Fruit fly (Drosophila melanogaster) whole organism, wandering third instar larva: ENCODE measurements around the gene Mgat4b.

Source experiments
- Abd-B ChIP-seq: fragments of >200 bp; optimal IDR thresholded peaks from 2 replicates; lab custom pipeline; 2017; ENCODE audit warnings: missing biosample characterization, missing genetic modification characterization
- CG32264 ChIP-seq: fragments of 200-800 bp; sonication (Bioruptor generic); optimal IDR thresholded peaks from 2 replicates; lab custom pipeline; 2016; ENCODE audit warnings: missing biosample characterization, missing genetic modification characterization
- CG9705 ChIP-seq: fragments of 200-800 bp; sonication (Bioruptor generic); optimal IDR thresholded peaks from 2 replicates; lab custom pipeline; 2018; ENCODE audit warnings: missing biosample characterization, mild to moderate bottlenecking, missing genetic modification characterization
- CrebA ChIP-seq: fragments of 200-800 bp; sonication (Bioruptor generic); optimal IDR thresholded peaks from 2 replicates; lab custom pipeline; 2016; ENCODE audit warnings: missing biosample characterization, mild to moderate bottlenecking, missing genetic modification characterization, borderline replicate concordance
- Dfd ChIP-seq: fragments of >200 bp; optimal IDR thresholded peaks from 2 replicates; lab custom pipeline; 2017; ENCODE audit warnings: missing biosample characterization, missing genetic modification characterization
- Dif ChIP-seq: fragments of 200-275, 200-300 bp; sonication (Bioruptor generic); optimal IDR thresholded peaks from 2 replicates; lab custom pipeline; 2018; ENCODE audit warnings: missing biosample characterization, missing genetic modification characterization; ENCODE audit not compliant: partially characterized antibody
- GATAd ChIP-seq: sonication (Bioruptor generic); optimal IDR thresholded peaks from 2 replicates; lab custom pipeline; 2016; ENCODE audit warnings: missing biosample characterization, missing genetic modification characterization
- HLH106 ChIP-seq: fragments of 200-800 bp; optimal IDR thresholded peaks from 3 replicates; lab custom pipeline; 2019; ENCODE audit warnings: missing biosample characterization, mild to moderate bottlenecking, missing genetic modification characterization, moderate library complexity
- Hnf4 ChIP-seq: fragments of 200-800 bp; sonication (Bioruptor generic); optimal IDR thresholded peaks from 2 replicates; lab custom pipeline; 2016; ENCODE audit warnings: missing biosample characterization, mild to moderate bottlenecking, missing genetic modification characterization
- Hr78 ChIP-seq: fragments of >200 bp; optimal IDR thresholded peaks from 2 replicates; lab custom pipeline; 2017; ENCODE audit warnings: missing biosample characterization, missing genetic modification characterization
- Hr83 ChIP-seq: fragments of 200-300 bp; sonication (Bioruptor generic); optimal IDR thresholded peaks from 2 replicates; lab custom pipeline; 2016; ENCODE audit warnings: missing biosample characterization, mild to moderate bottlenecking, missing genetic modification characterization, moderate library complexity; ENCODE audit not compliant: poor library complexity, severe bottlenecking
- Jra ChIP-seq: sonication (Bioruptor generic); optimal IDR thresholded peaks from 2 replicates; lab custom pipeline; 2016; ENCODE audit warnings: missing biosample characterization, missing genetic modification characterization
- Mio ChIP-seq: sonication (Bioruptor generic); optimal IDR thresholded peaks from 2 replicates; lab custom pipeline; 2016; ENCODE audit warnings: missing biosample characterization, missing genetic modification characterization
- Myc ChIP-seq: fragments of >200 bp; optimal IDR thresholded peaks from 2 replicates; lab custom pipeline; 2017
- N ChIP-seq: fragments of >200 bp; optimal IDR thresholded peaks from 2 replicates; lab custom pipeline; 2018; ENCODE audit warnings: missing biosample characterization, missing external identifiers, missing genetic modification characterization
- OdsH ChIP-seq: fragments of 200-800 bp; sonication (Bioruptor generic); optimal IDR thresholded peaks from 2 replicates; lab custom pipeline; 2016; ENCODE audit warnings: missing biosample characterization, mild to moderate bottlenecking, missing genetic modification characterization
- Rel ChIP-seq, 2 experiments: fragments of 200-800 bp; sonication (Bioruptor generic) in 1 of 2; optimal IDR thresholded peaks; 2 replicates in 1 of 2; 3 replicates in 1 of 2; lab custom pipeline; 2016 to 2019; ENCODE audit warnings: mild to moderate bottlenecking in 2 of 2, missing biosample characterization in 2 of 2, missing genetic modification characterization in 2 of 2, moderate library complexity in 1 of 2
- Sp1 ChIP-seq: fragments of 200-800 bp; sonication (Bioruptor generic); optimal IDR thresholded peaks from 3 replicates; lab custom pipeline; 2019; ENCODE audit warnings: missing biosample characterization, mild to moderate bottlenecking, missing genetic modification characterization, moderate library complexity
- Vsx2 ChIP-seq: fragments of 200-300, 225-300 bp; sonication (Bioruptor generic); optimal IDR thresholded peaks from 2 replicates; lab custom pipeline; 2018; ENCODE audit warnings: missing biosample characterization, missing genetic modification characterization; ENCODE audit not compliant: partially characterized antibody
- br ChIP-seq: fragments of 200-800 bp; sonication (Bioruptor generic); optimal IDR thresholded peaks from 2 replicates; lab custom pipeline; 2016; ENCODE audit warnings: missing biosample characterization, missing genetic modification characterization
- brk ChIP-seq: fragments of 200-800 bp; sonication (Bioruptor generic); optimal IDR thresholded peaks from 2 replicates; lab custom pipeline; 2016; ENCODE audit warnings: missing biosample characterization, mild to moderate bottlenecking, missing genetic modification characterization
- dl ChIP-seq, 2 experiments: fragments of 175-275, 200-275 bp in 1 of 2; fragments of 200-275 bp in 1 of 2; sonication (Bioruptor generic); optimal IDR thresholded peaks; lab custom pipeline; 2018; ENCODE audit warnings: mild to moderate bottlenecking in 2 of 2, missing biosample characterization in 2 of 2, missing genetic modification characterization in 2 of 2, moderate library complexity in 2 of 2; ENCODE audit not compliant: partially characterized antibody in 2 of 2, insufficient read depth in 1 of 2
- dmrt93B ChIP-seq: fragments of 200-800 bp; sonication (Bioruptor generic); optimal IDR thresholded peaks from 2 replicates; lab custom pipeline; 2018; ENCODE audit warnings: missing biosample characterization, mild to moderate bottlenecking, missing genetic modification characterization
- dsf ChIP-seq: sonication (Bioruptor generic); optimal IDR thresholded peaks from 2 replicates; lab custom pipeline; 2016; ENCODE audit warnings: missing biosample characterization, missing genetic modification characterization, borderline replicate concordance
- ey ChIP-seq: fragments of 200-800 bp; sonication (Bioruptor generic); optimal IDR thresholded peaks from 2 replicates; lab custom pipeline; 2016; ENCODE audit warnings: missing biosample characterization, missing genetic modification characterization
- foxo ChIP-seq, 2 experiments: fragments of 200-800 bp; sonication (Bioruptor generic); optimal IDR thresholded peaks; 2 replicates in 1 of 2; 3 replicates in 1 of 2; lab custom pipeline; 2016 to 2017; ENCODE audit warnings: missing biosample characterization in 2 of 2, missing genetic modification characterization in 2 of 2
- fru ChIP-seq: fragments of 200-800 bp; sonication (Bioruptor generic); optimal IDR thresholded peaks from 3 replicates; lab custom pipeline; 2016; ENCODE audit warnings: missing biosample characterization, mild to moderate bottlenecking, missing genetic modification characterization
- h ChIP-seq: fragments of 200-800 bp; sonication (Bioruptor generic); optimal IDR thresholded peaks from 3 replicates; lab custom pipeline; 2016; ENCODE audit warnings: missing biosample characterization, mild to moderate bottlenecking, missing genetic modification characterization
- jim ChIP-seq: fragments of 175-275, 200-325 bp; sonication (Bioruptor generic); optimal IDR thresholded peaks from 2 replicates; lab custom pipeline; 2016; ENCODE audit warnings: missing biosample characterization, mild to moderate bottlenecking, missing genetic modification characterization
- lola ChIP-seq: fragments of >200 bp; optimal IDR thresholded peaks from 2 replicates; lab custom pipeline; 2017; ENCODE audit warnings: missing biosample characterization, missing genetic modification characterization
- pan ChIP-seq: fragments of >200 bp; optimal IDR thresholded peaks from 2 replicates; lab custom pipeline; 2017
- psq ChIP-seq: fragments of 200-800 bp; sonication (Bioruptor generic); optimal IDR thresholded peaks from 3 replicates; lab custom pipeline; 2017; ENCODE audit warnings: missing biosample characterization, mild to moderate bottlenecking, missing genetic modification characterization, moderate library complexity
- rgr ChIP-seq: fragments of 200-800 bp; sonication (Bioruptor generic); optimal IDR thresholded peaks from 3 replicates; lab custom pipeline; 2016; ENCODE audit warnings: missing biosample characterization, mild to moderate bottlenecking, missing genetic modification characterization
- sage ChIP-seq: fragments of 200-800 bp; sonication (Bioruptor generic); optimal IDR thresholded peaks from 2 replicates; lab custom pipeline; 2016; ENCODE audit warnings: missing biosample characterization, mild to moderate bottlenecking, missing genetic modification characterization
- sv ChIP-seq: fragments of 200-800 bp; sonication (Bioruptor generic); optimal IDR thresholded peaks from 3 replicates; lab custom pipeline; 2016; ENCODE audit warnings: missing biosample characterization, missing genetic modification characterization
- tai ChIP-seq: sonication (Bioruptor generic); optimal IDR thresholded peaks from 2 replicates; lab custom pipeline; 2016; ENCODE audit warnings: missing biosample characterization, missing genetic modification characterization
- usp ChIP-seq: fragments of >200 bp; optimal IDR thresholded peaks from 2 replicates; lab custom pipeline; 2017; ENCODE audit warnings: missing biosample characterization, missing genetic modification characterization
- woc ChIP-seq: sonication (Bioruptor generic); optimal IDR thresholded peaks from 2 replicates; lab custom pipeline; 2016; ENCODE audit warnings: missing biosample characterization, mild to moderate bottlenecking, missing genetic modification characterization

Gene Mgat4b

dm6 chr3L:14785492-14785916 lies 16.4 kb upstream of the Mgat4b start:
- peak; percentile 70 for TF ChIP-seq ey (GFP tag; lab: Kevin White, UChicago)
- no peak for TF ChIP-seq jim (GFP tag; lab: Kevin White, UChicago)
- no peak for TF ChIP-seq Dfd (GFP tag; lab: Kevin White, UChicago)
- peak; percentile 23 for TF ChIP-seq dmrt93B
- no peak for TF ChIP-seq usp (GFP tag; lab: Kevin White, UChicago)
- TF ChIP-seq psq (GFP tag; lab: Kevin White, UChicago), result no peak
- TF ChIP-seq Vsx2, result no peak
- no peak for TF ChIP-seq sage (GFP tag; lab: Kevin White, UChicago)
- peak; percentile 38 for TF ChIP-seq woc (GFP tag; lab: Kevin White, UChicago)
- TF ChIP-seq Rel (GFP tag; optimal IDR thresholded peaks at IDR 0.05; lab: Kevin White, UChicago), result no peak
- peak; percentile 83 for TF ChIP-seq Rel (tag; optimal IDR thresholded peaks at IDR 0.05; lab: Kevin White, UChicago)
- TF ChIP-seq N (GFP tag; lab: Kevin White, UChicago), result no peak
- TF ChIP-seq Hnf4 (GFP tag; lab: Kevin White, UChicago), result peak; percentile 57
- TF ChIP-seq dsf, result no peak
- no peak for TF ChIP-seq CG9705 (GFP tag; lab: Kevin White, UChicago)
- TF ChIP-seq tai (GFP tag; lab: Kevin White, UChicago), result no peak
- peak; percentile 62 for TF ChIP-seq br (GFP tag; lab: Kevin White, UChicago)
- TF ChIP-seq dl (GFP tag; optimal IDR thresholded peaks at IDR 0.05; lab: Kevin White, UChicago; ENCODE audit: insufficient read depth in 1 of 2, partially characterized antibody in 2 of 2), result peak; percentile 19 to 66
- TF ChIP-seq lola (GFP tag; lab: Kevin White, UChicago), result peak; percentile 66
- TF ChIP-seq pan, result no peak
- TF ChIP-seq Hr83 (GFP tag; lab: Kevin White, UChicago), result peak; percentile 59
- TF ChIP-seq Dif (GFP tag; lab: Kevin White, UChicago), result peak; percentile 12
- TF ChIP-seq CrebA (GFP tag; lab: Kevin White, UChicago), result no peak
- TF ChIP-seq OdsH (GFP tag; lab: Kevin White, UChicago), result peak; percentile 65
- no peak for TF ChIP-seq Sp1
- peak; percentile 64 for TF ChIP-seq HLH106
- TF ChIP-seq GATAd (GFP tag; lab: Kevin White, UChicago), result no peak
- no peak for TF ChIP-seq Mio (GFP tag; lab: Kevin White, UChicago)
- TF ChIP-seq rgr (GFP tag; lab: Kevin White, UChicago), result peak; percentile 63
- no peak for TF ChIP-seq Myc (lab: Kevin White, UChicago)
- TF ChIP-seq sv (GFP tag; lab: Kevin White, UChicago), result no peak
- TF ChIP-seq h (GFP tag; lab: Kevin White, UChicago), result peak; percentile 74
- no peak for TF ChIP-seq Jra (GFP tag; lab: Kevin White, UChicago)
- no peak for TF ChIP-seq brk (GFP tag; lab: Kevin White, UChicago)
- no peak for TF ChIP-seq CG32264
- TF ChIP-seq foxo (GFP tag; optimal IDR thresholded peaks at IDR 0.05; lab: Kevin White, UChicago), result peak in 1 of 2 experiments; percentile 60
- no peak for TF ChIP-seq Abd-B
- peak; percentile 41 for TF ChIP-seq fru (GFP tag; lab: Kevin White, UChicago)
- TF ChIP-seq Hr78 (GFP tag; lab: Kevin White, UChicago), result no peak

- TF ChIP-seq dl (GFP tag; optimal IDR thresholded peaks at IDR 0.05; lab: Kevin White, UChicago; ENCODE audit: insufficient read depth in 1 of 2, partially characterized antibody in 2 of 2) (no peak), jim (GFP tag; lab: Kevin White, UChicago) (no peak), tai (GFP tag; lab: Kevin White, UChicago) (no peak), Sp1 (peak; percentile 79), woc (GFP tag; lab: Kevin White, UChicago) (peak; percentile 28), Mio (GFP tag; lab: Kevin White, UChicago) (no peak), CG9705 (GFP tag; lab: Kevin White, UChicago) (peak; percentile 27), HLH106 (peak; percentile 73), CrebA (GFP tag; lab: Kevin White, UChicago) (no peak), ey (GFP tag; lab: Kevin White, UChicago) (peak; percentile 70), N (GFP tag; lab: Kevin White, UChicago) (no peak), fru (GFP tag; lab: Kevin White, UChicago) (peak; percentile 75), h (GFP tag; lab: Kevin White, UChicago) (peak; percentile 75), Dif (GFP tag; lab: Kevin White, UChicago) (no peak), sv (GFP tag; lab: Kevin White, UChicago) (peak; percentile 96), OdsH (GFP tag; lab: Kevin White, UChicago) (peak; percentile 67), Jra (GFP tag; lab: Kevin White, UChicago) (no peak), brk (GFP tag; lab: Kevin White, UChicago) (peak; percentile 48), sage (GFP tag; lab: Kevin White, UChicago) (peak; percentile 1), br (GFP tag; lab: Kevin White, UChicago) (peak; percentile 67), Hnf4 (GFP tag; lab: Kevin White, UChicago) (peak; percentile 42), CG32264 (no peak), Myc (lab: Kevin White, UChicago) (no peak), psq (GFP tag; lab: Kevin White, UChicago) (peak; percentile 62), Dfd (GFP tag; lab: Kevin White, UChicago) (peak; percentile 48), foxo (GFP tag; optimal IDR thresholded peaks at IDR 0.05; lab: Kevin White, UChicago) (peak in 1 of 2 experiments; percentile 63), Hr78 (GFP tag; lab: Kevin White, UChicago) (no peak), dsf (no peak), GATAd (GFP tag; lab: Kevin White, UChicago) (no peak), pan (no peak), Vsx2 (no peak), lola (GFP tag; lab: Kevin White, UChicago) (no peak), Rel (GFP tag; optimal IDR thresholded peaks at IDR 0.05; lab: Kevin White, UChicago) (no peak), Rel (tag; optimal IDR thresholded peaks at IDR 0.05; lab: Kevin White, UChicago) (no peak), usp (GFP tag; lab: Kevin White, UChicago) (no peak), dmrt93B (peak; percentile 69), rgr (GFP tag; lab: Kevin White, UChicago) (peak; percentile 68), Hr83 (GFP tag; lab: Kevin White, UChicago) (no peak), Abd-B (no peak)
- TF ChIP-seq, all 38 proteins: peak for 18
Observed at dm6 chr3L:14784949-14785408, 15.9 kb upstream of the Mgat4b start.
